Worm (Caenorhabditis elegans) whole organism, mixed stage, embryonic: ENCODE data around the gene K05F1.13.

Source experiments
- M03D4.4 ChIP-seq: sonication (generic microtip); optimal IDR thresholded peaks from 2 replicates; lab custom pipeline; 2017; ENCODE audit warnings: mild to moderate bottlenecking, missing genetic modification characterization, missing compliant biosample characterization
- bed-3 ChIP-seq: fragments of 200-800 bp; sonication (Bioruptor generic); optimal IDR thresholded peaks from 3 replicates; lab custom pipeline; 2018; ENCODE audit warnings: mild to moderate bottlenecking, missing genetic modification characterization, moderate library complexity, missing compliant biosample characterization
- blmp-1 ChIP-seq: fragments of 150-350 bp; optimal IDR thresholded peaks from 2 replicates; lab custom pipeline; 2014; ENCODE audit warnings: missing biosample characterization, missing genetic modification characterization
- ceh-39 ChIP-seq: fragments of 150-350 bp; optimal IDR thresholded peaks from 2 replicates; lab custom pipeline; 2014; ENCODE audit warnings: missing biosample characterization, missing genetic modification characterization
- ceh-43 ChIP-seq: fragments of 200-800 bp; sonication (Bioruptor generic); optimal IDR thresholded peaks from 2 replicates; lab custom pipeline; 2018; ENCODE audit warnings: mild to moderate bottlenecking, missing genetic modification characterization, moderate library complexity, missing compliant biosample characterization
- ceh-83 ChIP-seq: fragments of 200-800 bp; sonication (Bioruptor generic); optimal IDR thresholded peaks from 2 replicates; lab custom pipeline; 2018; ENCODE audit warnings: mild to moderate bottlenecking, missing genetic modification characterization, missing compliant biosample characterization
- ces-1 ChIP-seq: fragments of 150-350 bp; optimal IDR thresholded peaks from 2 replicates; lab custom pipeline; 2014; ENCODE audit warnings: missing biosample characterization, missing genetic modification reagents, missing genetic modification characterization
- cnd-1 ChIP-seq: fragments of 200-800 bp; sonication (Bioruptor generic); optimal IDR thresholded peaks from 2 replicates; lab custom pipeline; 2018; ENCODE audit warnings: mild to moderate bottlenecking, missing genetic modification characterization, missing compliant biosample characterization
- drap-1 ChIP-seq: fragments of 200-800 bp; sonication (Bioruptor generic); optimal IDR thresholded peaks from 3 replicates; lab custom pipeline; 2018; ENCODE audit warnings: mild to moderate bottlenecking, missing genetic modification characterization, missing compliant biosample characterization
- elt-1 ChIP-seq: sonication (generic microtip); optimal IDR thresholded peaks from 2 replicates; lab custom pipeline; 2017; ENCODE audit warnings: missing genetic modification characterization, mild to moderate bottlenecking, missing compliant biosample characterization, antibody characterized with exemption, moderate library complexity, borderline replicate concordance; ENCODE audit not compliant: insufficient read depth
- elt-3 ChIP-seq: fragments of 150-350 bp; optimal IDR thresholded peaks from 2 replicates; lab custom pipeline; 2014; ENCODE audit warnings: missing biosample characterization, missing genetic modification characterization
- flh-1 ChIP-seq: fragments of 200-800 bp; sonication (Bioruptor generic); optimal IDR thresholded peaks from 2 replicates; lab custom pipeline; 2018; ENCODE audit warnings: mild to moderate bottlenecking, missing genetic modification characterization, moderate library complexity, missing compliant biosample characterization
- ham-2 ChIP-seq: fragments of 200-800 bp; sonication (Bioruptor generic); optimal IDR thresholded peaks from 2 replicates; lab custom pipeline; 2018; ENCODE audit warnings: mild to moderate bottlenecking, missing genetic modification characterization, missing compliant biosample characterization
- hlh-1 ChIP-seq: fragments of 150-350 bp; optimal IDR thresholded peaks from 2 replicates; lab custom pipeline; 2014; ENCODE audit warnings: missing biosample characterization, missing genetic modification reagents, missing genetic modification characterization
- lin-13 ChIP-seq: fragments of 150-350 bp; optimal IDR thresholded peaks from 2 replicates; lab custom pipeline; 2014; ENCODE audit warnings: missing biosample characterization, missing genetic modification characterization
- lin-32 ChIP-seq: fragments of 200-800 bp; sonication (Bioruptor generic); optimal IDR thresholded peaks from 2 replicates; lab custom pipeline; 2018; ENCODE audit warnings: mild to moderate bottlenecking, missing genetic modification characterization, missing compliant biosample characterization
- lsy-2 ChIP-seq: fragments of 150-350 bp; optimal IDR thresholded peaks from 2 replicates; lab custom pipeline; 2014; ENCODE audit warnings: missing biosample characterization, missing genetic modification characterization
- mab-5 ChIP-seq: fragments of 150-350 bp; optimal IDR thresholded peaks from 2 replicates; lab custom pipeline; 2014; ENCODE audit warnings: missing biosample characterization, missing genetic modification characterization
- mep-1 ChIP-seq: fragments of 150-350 bp; optimal IDR thresholded peaks from 2 replicates; lab custom pipeline; 2017; ENCODE audit warnings: missing biosample characterization, missing genetic modification reagents, missing genetic modification characterization, inconsistent platforms
- mls-2 ChIP-seq: sonication (generic microtip); optimal IDR thresholded peaks from 2 replicates; lab custom pipeline; 2016; ENCODE audit warnings: mild to moderate bottlenecking, missing genetic modification characterization, moderate library complexity, missing compliant biosample characterization
- nhr-12 ChIP-seq: fragments of 150-350 bp; optimal IDR thresholded peaks from 2 replicates; lab custom pipeline; 2014; ENCODE audit warnings: missing biosample characterization, missing genetic modification characterization
- nhr-2 ChIP-seq: fragments of 150-350 bp; optimal IDR thresholded peaks from 2 replicates; lab custom pipeline; 2014; ENCODE audit warnings: missing biosample characterization, missing genetic modification characterization
- nhr-237 ChIP-seq: fragments of 150-350 bp; optimal IDR thresholded peaks from 2 replicates; lab custom pipeline; 2014; ENCODE audit warnings: missing biosample characterization, missing genetic modification characterization
- nhr-28 ChIP-seq: fragments of 150-350 bp; optimal IDR thresholded peaks from 2 replicates; lab custom pipeline; 2014; ENCODE audit warnings: missing biosample characterization, missing genetic modification characterization
- nhr-76 ChIP-seq: sonication (generic microtip); optimal IDR thresholded peaks from 2 replicates; lab custom pipeline; 2017; ENCODE audit warnings: missing biosample characterization, missing genetic modification characterization
- pha-4 ChIP-seq: fragments of 150-350 bp; optimal IDR thresholded peaks from 2 replicates; lab custom pipeline; 2018; ENCODE audit warnings: missing biosample characterization, missing genetic modification reagents, missing genetic modification characterization
- sem-2 ChIP-seq: fragments of 200-800 bp; sonication (Bioruptor generic); optimal IDR thresholded peaks from 2 replicates; lab custom pipeline; 2018; ENCODE audit warnings: mild to moderate bottlenecking, missing genetic modification characterization, missing compliant biosample characterization
- snpc-4 ChIP-seq: fragments of 150-350 bp; optimal IDR thresholded peaks from 2 replicates; lab custom pipeline; 2014; ENCODE audit warnings: missing biosample characterization, missing genetic modification characterization
- sptf-1 ChIP-seq: sonication (generic microtip); optimal IDR thresholded peaks from 2 replicates; lab custom pipeline; 2017; ENCODE audit warnings: mild to moderate bottlenecking, missing genetic modification characterization, moderate library complexity, missing compliant biosample characterization
- tbx-8 ChIP-seq: fragments of 200-800 bp; sonication (Bioruptor generic); optimal IDR thresholded peaks from 2 replicates; lab custom pipeline; 2018; ENCODE audit warnings: mild to moderate bottlenecking, missing genetic modification characterization, moderate library complexity, missing compliant biosample characterization
- unc-120 ChIP-seq: sonication (generic microtip); optimal IDR thresholded peaks from 2 replicates; lab custom pipeline; 2017; ENCODE audit warnings: missing genetic modification characterization, missing compliant biosample characterization; ENCODE audit not compliant: poor library complexity, severe bottlenecking
- unc-39 ChIP-seq: fragments of 150-350 bp; optimal IDR thresholded peaks from 2 replicates; lab custom pipeline; 2014; ENCODE audit warnings: missing biosample characterization, missing genetic modification characterization
- unc-62 ChIP-seq: fragments of 150-350 bp; optimal IDR thresholded peaks from 2 replicates; lab custom pipeline; 2014; ENCODE audit warnings: missing biosample characterization, missing genetic modification reagents, missing genetic modification characterization
- ztf-11 ChIP-seq: fragments of 150-350 bp; optimal IDR thresholded peaks from 2 replicates; lab custom pipeline; 2014; ENCODE audit warnings: missing biosample characterization, missing genetic modification characterization

The K05F1.13 gene

DNA sequence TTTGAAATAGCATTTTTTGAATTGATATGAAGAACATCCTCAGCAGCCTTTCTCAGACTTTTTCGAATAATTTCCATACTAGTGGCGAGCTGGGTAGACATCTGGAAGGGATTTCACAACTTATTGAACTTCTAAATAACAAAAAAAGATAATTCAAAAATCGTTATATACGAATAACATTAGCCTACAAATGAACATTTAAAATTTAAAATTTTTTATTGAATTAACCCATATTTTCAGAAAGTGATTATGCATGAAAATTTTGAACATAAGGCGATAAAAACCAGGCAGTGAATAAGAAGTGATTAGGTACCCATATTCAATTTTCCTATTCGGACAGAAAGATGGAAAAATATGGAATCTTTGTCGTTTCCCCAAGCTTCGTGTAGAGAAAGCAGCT, 39.6 kb downstream of the K05F1.13 start, which contains the start of gene ZK1248.11:
TSS of gene ZK1248.11 (minus strand) at position 101 of the 400 bp plus-strand sequence.
- no peak for TF ChIP-seq elt-1 (tag; lab: Kevin White, UChicago)
- no peak for TF ChIP-seq ceh-83 (GFP tag; lab: Kevin White, UChicago)
- no peak for TF ChIP-seq M03D4.4 (tag; lab: Kevin White, UChicago)
- TF ChIP-seq ham-2, result no peak
- no peak for TF ChIP-seq unc-120 (tag; lab: Kevin White, UChicago)
- TF ChIP-seq ces-1, result no peak
- no peak for TF ChIP-seq cnd-1 (tag; lab: Kevin White, UChicago)
- no peak for TF ChIP-seq drap-1 (GFP tag; lab: Kevin White, UChicago)
- no peak for TF ChIP-seq nhr-76
- TF ChIP-seq hlh-1, result no peak

DNA sequence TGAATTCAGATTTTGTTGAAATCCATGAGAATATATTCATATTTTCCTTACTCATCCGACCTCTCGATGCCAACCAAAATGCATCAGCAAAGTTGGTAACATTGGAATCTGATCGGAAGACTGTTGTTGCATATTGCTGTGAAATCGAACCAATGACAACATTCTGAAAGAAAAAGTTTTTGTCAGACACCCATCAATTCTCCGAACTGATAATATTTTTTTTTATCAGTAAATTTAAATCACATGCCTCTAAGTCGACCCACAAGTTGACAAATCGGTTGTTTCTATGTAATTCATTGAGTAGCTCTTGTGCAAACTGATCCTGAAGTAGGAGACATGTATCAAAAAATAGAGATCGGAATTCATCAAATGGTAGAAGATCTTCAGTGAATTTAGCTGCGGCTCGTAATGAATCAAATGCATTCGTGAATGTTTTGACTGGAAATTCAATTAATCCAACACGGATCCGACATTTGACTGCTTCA, 41.1 kb downstream of the K05F1.13 start, which contains the start of gene col-74:
TSS of gene col-74 (plus strand) at position 435 of the 485 bp plus-strand sequence.
- TF ChIP-seq mep-1 (tag; lab: Kevin White, UChicago) (no peak), lin-13 (no peak), nhr-28 (tag; lab: Kevin White, UChicago) (no peak), nhr-76 (no peak), cnd-1 (tag; lab: Kevin White, UChicago) (no peak), unc-39 (tag; lab: Kevin White, UChicago) (no peak), bed-3 (GFP tag; lab: Kevin White, UChicago) (no peak)

DNA sequence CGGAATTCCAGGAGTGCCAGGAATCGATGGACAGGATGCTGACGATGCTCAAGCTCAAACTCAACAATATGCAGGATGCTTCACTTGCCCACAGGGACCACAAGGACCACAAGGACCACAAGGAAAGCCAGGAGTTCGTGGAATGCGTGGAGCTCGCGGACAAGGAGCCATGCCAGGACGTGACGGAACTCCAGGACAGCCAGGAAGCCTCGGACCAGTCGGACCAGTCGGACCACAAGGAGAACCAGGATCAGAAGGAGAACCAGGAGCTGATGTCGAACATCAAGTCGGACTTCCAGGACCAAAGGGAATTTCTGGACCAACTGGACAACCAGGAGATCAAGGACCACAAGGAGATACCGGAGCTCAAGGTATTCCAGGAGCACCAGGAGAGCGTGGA, 42.5 kb downstream of the K05F1.13 start:
- TF ChIP-seq drap-1 (GFP tag; lab: Kevin White, UChicago) (no peak), mep-1 (tag; lab: Kevin White, UChicago) (no peak), ceh-43 (GFP tag; lab: Kevin White, UChicago) (no peak), lin-13 (no peak), nhr-12 (tag; lab: Kevin White, UChicago) (no peak)
- TF ChIP-seq, all 35 proteins: peak for 0

DNA sequence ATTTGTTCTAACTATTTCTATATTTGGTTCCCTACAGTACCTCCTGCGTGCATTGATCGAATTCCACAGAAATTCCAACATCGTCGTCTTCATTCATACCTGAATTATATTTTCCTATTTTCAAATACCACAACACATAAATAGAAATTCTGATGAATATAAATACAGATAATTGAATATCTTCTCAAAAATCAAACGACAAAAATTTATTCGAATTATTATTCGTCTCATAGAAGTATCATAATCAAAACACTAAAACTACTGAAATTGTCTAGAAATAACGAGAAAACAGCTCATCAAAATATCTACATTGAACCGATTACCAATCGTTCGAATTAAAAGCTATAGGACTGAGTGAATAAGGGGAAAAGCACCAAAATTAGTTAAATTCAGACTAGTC, 44.2 kb downstream of the K05F1.13 start, which contains the start of gene gtap-1:
TSS of gene gtap-1 (minus strand) at position 101 of the 400 bp plus-strand sequence.
- TF ChIP-seq nhr-76 (no peak), elt-3 (tag; lab: Kevin White, UChicago) (no peak), cnd-1 (tag; lab: Kevin White, UChicago) (no peak), mab-5 (tag; lab: Kevin White, UChicago) (no peak), ham-2 (no peak), lin-13 (no peak), unc-62 (no peak), sptf-1 (no peak), unc-39 (tag; lab: Kevin White, UChicago) (no peak), mls-2 (tag; lab: Kevin White, UChicago) (no peak), nhr-28 (tag; lab: Kevin White, UChicago) (no peak), M03D4.4 (tag; lab: Kevin White, UChicago) (no peak), mep-1 (tag; lab: Kevin White, UChicago) (no peak), nhr-237 (tag; lab: Kevin White, UChicago) (no peak), elt-1 (tag; lab: Kevin White, UChicago) (no peak), snpc-4 (no peak)

DNA sequence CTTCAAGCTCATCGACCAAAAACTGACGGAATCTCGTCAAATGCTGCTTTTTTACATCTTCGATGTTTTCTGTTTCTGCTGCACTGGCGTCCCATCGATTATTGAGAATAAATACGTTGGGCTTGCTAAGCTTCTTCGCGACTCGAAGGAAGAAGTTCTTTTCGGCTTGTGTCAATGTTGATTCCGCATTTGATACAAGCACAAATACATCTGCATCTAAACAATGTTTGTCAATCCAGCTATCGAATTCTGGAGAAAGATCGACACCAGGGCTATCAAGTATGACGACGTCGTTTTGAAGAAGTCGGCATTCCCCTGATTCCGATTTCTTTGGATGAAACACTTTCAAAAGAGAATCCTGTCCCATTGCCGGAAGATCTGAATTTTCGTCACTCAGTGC, 46.2 kb downstream of the K05F1.13 start:
- TF ChIP-seq mep-1 (tag; lab: Kevin White, UChicago), result no peak
- TF ChIP-seq lsy-2 (tag; lab: Kevin White, UChicago), result no peak
- no peak for TF ChIP-seq ham-2

DNA sequence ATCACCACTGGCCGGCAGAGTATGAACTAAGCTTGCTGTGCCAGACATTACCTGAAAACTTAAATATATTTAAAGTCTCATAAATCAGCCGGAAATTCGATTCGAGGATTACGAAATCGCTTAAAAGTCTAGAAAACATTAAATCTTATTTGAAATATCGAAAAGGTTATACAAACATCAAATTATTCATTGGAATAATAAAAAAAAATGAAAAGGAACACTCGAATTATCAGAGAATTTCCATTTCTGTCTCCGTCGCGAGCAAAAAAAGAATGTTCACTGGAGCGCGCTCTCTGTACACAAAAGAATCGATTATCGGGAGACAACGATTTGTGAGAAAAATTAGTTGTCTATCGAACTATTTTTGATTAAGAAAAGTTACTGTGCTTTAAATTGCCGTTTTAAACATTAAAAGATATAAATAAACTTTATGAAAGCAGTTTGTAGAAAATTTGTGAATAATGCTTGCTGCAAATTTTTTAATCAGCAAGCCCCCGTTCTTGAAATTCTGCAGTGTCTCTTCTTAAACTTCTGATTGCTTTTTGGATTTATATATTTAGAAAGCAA, 47.3 kb downstream of the K05F1.13 start, which contains the start of gene fzo-1:
TSS of gene fzo-1 (minus strand) at position 51 of the 567 bp plus-strand sequence.
- peak; percentile 82 for TF ChIP-seq ces-1
- TF ChIP-seq ceh-43 (GFP tag; lab: Kevin White, UChicago), result no peak
- TF ChIP-seq tbx-8, result no peak
- TF ChIP-seq drap-1 (GFP tag; lab: Kevin White, UChicago), result no peak
- TF ChIP-seq mep-1 (tag; lab: Kevin White, UChicago), result no peak
- TF ChIP-seq blmp-1, result no peak
- no peak for TF ChIP-seq ham-2
- TF ChIP-seq lsy-2 (tag; lab: Kevin White, UChicago), result peak; percentile 32
- TF ChIP-seq ztf-11, result no peak
- no peak for TF ChIP-seq unc-39 (tag; lab: Kevin White, UChicago)
- no peak for TF ChIP-seq lin-32 (GFP tag; lab: Kevin White, UChicago)
- no peak for TF ChIP-seq snpc-4
- no peak for TF ChIP-seq nhr-2
- no peak for TF ChIP-seq mab-5 (tag; lab: Kevin White, UChicago)
- TF ChIP-seq bed-3 (GFP tag; lab: Kevin White, UChicago), result peak; percentile 19
- TF ChIP-seq elt-3 (tag; lab: Kevin White, UChicago), result no peak
- TF ChIP-seq pha-4 (tag; lab: Kevin White, UChicago), result no peak
- TF ChIP-seq flh-1 (GFP tag; lab: Kevin White, UChicago), result no peak
- TF ChIP-seq nhr-237 (tag; lab: Kevin White, UChicago), result peak; percentile 38
- TF ChIP-seq sptf-1, result no peak
- TF ChIP-seq elt-1 (tag; lab: Kevin White, UChicago), result no peak
- TF ChIP-seq nhr-76, result no peak
- TF ChIP-seq M03D4.4 (tag; lab: Kevin White, UChicago), result no peak
- TF ChIP-seq mls-2 (tag; lab: Kevin White, UChicago), result no peak
- TF ChIP-seq ceh-83 (GFP tag; lab: Kevin White, UChicago), result peak; percentile 59
- peak; percentile 34 for TF ChIP-seq unc-120 (tag; lab: Kevin White, UChicago)
- TF ChIP-seq nhr-12 (tag; lab: Kevin White, UChicago), result no peak
- TF ChIP-seq sem-2, result no peak
- no peak for TF ChIP-seq nhr-28 (tag; lab: Kevin White, UChicago)
- TF ChIP-seq hlh-1, result no peak
- TF ChIP-seq ceh-39 (tag; lab: Kevin White, UChicago), result peak; percentile 20
